Worm (Caenorhabditis elegans) whole organism, midembryonic: ENCODE results near the gene far-1.

Experiments
- T22C8.4 ChIP-seq: fragments of 200-800 bp; sonication (Bioruptor generic); IDR thresholded peaks from 2 replicates; pipeline ENCODE4 v1.3.6; 2022; ENCODE audit warnings: missing genetic modification characterization, missing compliant biosample characterization
- cog-1 ChIP-seq: sonication (generic microtip); optimal IDR thresholded peaks from 2 replicates; lab custom pipeline; 2016; ENCODE audit warnings: missing genetic modification characterization, missing compliant biosample characterization
- flt-1 ChIP-seq: fragments of 200-800 bp; sonication (Bioruptor generic); IDR thresholded peaks from 2 replicates; pipeline ENCODE4 v1.3.6; 2022; ENCODE audit warnings: missing genetic modification characterization, missing compliant biosample characterization
- klf-2 ChIP-seq: fragments of 200-800 bp; sonication (Bioruptor generic); conservative IDR thresholded peaks from 2 replicates; pipeline ENCODE4 v1.3.6; 2022; ENCODE audit warnings: missing genetic modification reagents, missing genetic modification characterization, missing compliant biosample characterization
- med-1 ChIP-seq: sonication (generic microtip); optimal IDR thresholded peaks from 2 replicates; lab custom pipeline; 2017; ENCODE audit warnings: missing genetic modification characterization, mild to moderate bottlenecking, missing compliant biosample characterization, antibody characterized with exemption, missing genetic modification reagents; ENCODE audit not compliant: insufficient read depth
- ref-1 ChIP-seq: fragments of 200-800 bp; sonication (Bioruptor generic); conservative IDR thresholded peaks from 2 replicates; pipeline ENCODE4 v1.3.6; 2022; ENCODE audit warnings: missing genetic modification reagents, missing genetic modification characterization, missing compliant biosample characterization
- tab-1 ChIP-seq: fragments of 200-800 bp; sonication (Bioruptor generic); IDR thresholded peaks from 2 replicates; pipeline ENCODE4 v1.3.6; 2022; ENCODE audit warnings: missing genetic modification characterization, missing compliant biosample characterization
- ztf-23 ChIP-seq: fragments of 200-800 bp; sonication (Bioruptor generic); IDR thresholded peaks from 2 replicates; pipeline ENCODE4 v1.3.6; 2022; ENCODE audit warnings: missing genetic modification reagents, missing genetic modification characterization, missing compliant biosample characterization
- ztf-29 ChIP-seq: fragments of 200-800 bp; sonication (Bioruptor generic); IDR thresholded peaks from 2 replicates; pipeline ENCODE4 v1.3.6; 2022; ENCODE audit warnings: missing genetic modification reagents, missing genetic modification characterization, missing compliant biosample characterization

far-1 gene

DNA sequence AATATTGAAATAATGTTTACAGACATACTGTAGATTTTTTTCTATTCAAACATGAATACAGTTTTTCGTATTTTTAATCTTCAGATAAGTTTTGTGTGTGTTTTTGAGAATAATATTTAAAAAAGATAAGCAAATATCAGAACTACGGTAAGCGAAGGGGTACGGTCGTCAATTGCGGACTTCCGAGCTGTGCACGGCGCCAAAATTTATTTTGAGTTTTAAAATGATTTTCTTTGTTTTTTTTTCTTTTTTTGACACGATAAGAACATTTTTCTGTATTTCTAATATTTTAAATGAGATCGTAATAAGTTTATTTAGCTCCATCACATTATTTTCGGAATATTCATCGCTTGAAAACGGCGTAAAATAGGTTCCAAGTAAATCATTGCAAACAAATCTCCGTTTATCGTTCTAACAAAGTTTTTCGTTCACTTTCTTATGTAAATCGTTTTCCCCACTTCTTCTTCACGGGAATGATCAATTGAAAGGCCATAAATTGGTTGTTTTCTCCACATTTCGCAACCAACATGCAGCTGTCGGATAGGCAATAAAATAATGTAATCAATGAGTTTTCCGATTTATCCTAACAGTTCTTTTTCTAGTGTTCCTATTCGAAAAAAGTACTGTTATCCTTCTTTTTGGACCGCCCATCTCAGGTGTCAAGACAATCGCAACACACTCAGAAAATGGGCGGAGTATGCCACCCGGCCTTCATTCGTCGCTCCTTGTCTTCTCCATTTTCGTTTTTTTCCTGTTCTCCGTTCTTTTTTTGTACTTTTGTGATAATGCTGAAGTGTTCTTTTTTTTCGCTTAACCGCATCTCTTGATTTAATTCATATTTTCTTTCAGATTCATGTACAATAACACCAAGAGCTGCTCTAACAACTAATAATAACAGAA lies 10.7 kb upstream of the far-1 start, which contains the start of gene glp-1:
Gene glp-1 (plus strand): TSS at position 850 of the 900 bp plus-strand sequence.
- TF ChIP-seq T22C8.4 (GFP tag; lab: Robert Waterston, UW): no peak

DNA sequence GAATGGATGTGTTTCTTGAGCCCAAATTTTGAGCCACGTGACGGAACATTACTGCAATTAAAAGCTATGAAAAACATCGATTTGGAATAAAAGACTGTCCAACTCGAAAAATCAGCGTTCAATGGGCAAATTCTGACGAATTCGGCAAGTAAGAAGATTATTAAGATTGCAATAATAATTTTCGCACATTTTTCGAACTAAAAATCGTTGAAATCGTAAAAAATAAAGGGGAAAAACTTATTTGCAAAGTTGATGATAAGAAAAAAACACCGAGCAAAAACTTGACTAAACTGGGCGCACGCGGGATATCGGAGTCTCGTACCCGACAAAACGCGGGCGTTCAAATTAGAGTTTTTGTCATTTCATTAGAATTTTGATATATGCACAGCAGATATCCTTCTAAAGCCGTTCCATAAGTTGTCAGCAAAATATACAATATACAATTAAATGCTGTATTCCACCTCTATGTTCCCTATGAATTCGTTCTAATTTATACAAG lies 8.4 kb upstream of the far-1 start, which contains the start of the genes mccc-2 and mrpl-44:
Gene mccc-2 (minus strand): TSS at position 51 of the 499 bp plus-strand sequence.
Gene mrpl-44 (minus strand): TSS at position 51 of the 499 bp plus-strand sequence.
- no peak for TF ChIP-seq ztf-29 (GFP tag; lab: Robert Waterston, UW)
- TF ChIP-seq cog-1 (tag; lab: Kevin White, UChicago): no peak
- TF ChIP-seq tab-1: no peak
- no peak for TF ChIP-seq med-1 (GFP tag; lab: Kevin White, UChicago)
- no peak for TF ChIP-seq ref-1 (GFP tag; lab: Robert Waterston, UW)
- no peak for TF ChIP-seq T22C8.4 (GFP tag; lab: Robert Waterston, UW)
- TF ChIP-seq flt-1 (GFP tag; lab: Robert Waterston, UW): no peak
- no peak for TF ChIP-seq klf-2
- TF ChIP-seq ztf-23 (GFP tag; lab: Robert Waterston, UW): no peak

DNA sequence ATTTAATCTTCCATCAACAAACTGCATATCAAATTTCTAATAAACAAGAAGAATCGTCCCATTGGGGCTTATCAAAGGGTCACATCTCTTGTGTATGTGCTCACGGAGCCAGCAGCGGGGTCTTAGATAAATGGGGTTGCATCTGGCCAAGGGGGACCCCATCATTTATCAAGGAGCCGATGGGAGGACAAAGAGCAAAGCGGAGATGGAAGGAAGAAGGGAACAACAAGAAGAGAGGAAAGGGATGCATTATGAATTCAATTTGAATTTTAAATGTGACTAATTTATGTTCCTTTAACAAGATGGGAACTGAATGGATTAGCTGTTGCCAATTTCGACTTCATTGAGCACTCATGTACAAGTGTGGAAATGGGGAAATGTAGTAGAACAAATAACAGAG lies 3.4 kb upstream of the far-1 start:
- TF ChIP-seq cog-1 (tag; lab: Kevin White, UChicago): no peak
- no peak for TF ChIP-seq T22C8.4 (GFP tag; lab: Robert Waterston, UW)
- 0 out of 2 replicates have a peak, but pooled peaks have one; percentile 33 for TF ChIP-seq ztf-23 (GFP tag; lab: Robert Waterston, UW)
- no peak for TF ChIP-seq ref-1 (GFP tag; lab: Robert Waterston, UW)
- TF ChIP-seq med-1 (GFP tag; lab: Kevin White, UChicago): no peak
- TF ChIP-seq ztf-29 (GFP tag; lab: Robert Waterston, UW): no peak
- no peak for TF ChIP-seq tab-1
- TF ChIP-seq klf-2: no peak

DNA sequence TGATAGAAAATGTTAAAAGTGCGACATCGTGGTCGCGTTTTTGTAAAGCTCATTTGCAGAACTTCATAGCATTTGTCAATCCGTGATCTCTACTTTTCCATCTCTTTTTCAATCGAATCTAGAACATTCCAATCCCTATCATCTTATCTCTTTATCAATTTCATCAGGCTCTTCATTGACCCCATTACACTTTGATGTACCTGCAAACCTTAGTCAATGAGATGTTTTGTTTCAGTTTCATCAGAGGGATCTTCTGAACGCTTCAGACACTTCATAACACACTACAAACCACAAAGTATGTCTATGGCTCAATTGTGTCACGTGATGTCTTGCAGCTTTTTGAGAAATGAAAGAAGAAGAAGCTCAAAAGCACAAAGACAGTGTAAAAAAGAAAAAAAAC lies 2.1 kb upstream of the far-1 start:
- TF ChIP-seq ref-1 (GFP tag; lab: Robert Waterston, UW) (no peak), tab-1 (no peak), T22C8.4 (GFP tag; lab: Robert Waterston, UW) (no peak), ztf-29 (GFP tag; lab: Robert Waterston, UW) (no peak), flt-1 (GFP tag; lab: Robert Waterston, UW) (no peak), cog-1 (tag; lab: Kevin White, UChicago) (no peak), ztf-23 (GFP tag; lab: Robert Waterston, UW) (no peak), klf-2 (no peak), med-1 (GFP tag; lab: Kevin White, UChicago) (no peak)

DNA sequence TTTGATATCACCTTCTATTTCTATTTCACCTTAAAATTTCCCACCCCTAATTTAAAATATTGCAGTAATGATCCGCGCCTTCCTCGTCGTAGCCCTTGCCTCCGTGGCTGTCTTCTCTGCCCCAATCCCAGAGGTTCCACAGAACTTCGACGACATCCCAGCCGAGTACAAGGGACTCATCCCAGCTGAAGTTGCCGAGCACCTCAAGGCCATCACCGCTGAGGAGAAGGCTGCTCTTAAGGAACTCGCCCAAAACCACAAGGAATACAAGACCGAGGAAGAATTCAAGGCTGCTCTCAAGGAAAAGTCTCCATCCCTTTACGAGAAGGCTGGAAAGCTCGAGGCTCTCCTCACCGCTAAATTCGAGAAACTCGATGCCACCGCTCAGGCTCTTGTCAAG lies 784 bp upstream of the far-1 start, which contains the start of gene far-2:
Gene far-2 (plus strand): TSS at position 66 of the 400 bp plus-strand sequence.
- TF ChIP-seq klf-2: no peak
- TF ChIP-seq med-1 (GFP tag; lab: Kevin White, UChicago): no peak
- TF ChIP-seq flt-1 (GFP tag; lab: Robert Waterston, UW): no peak
- TF ChIP-seq T22C8.4 (GFP tag; lab: Robert Waterston, UW): no peak
- TF ChIP-seq tab-1: no peak
- TF ChIP-seq cog-1 (tag; lab: Kevin White, UChicago): no peak
- no peak for TF ChIP-seq ztf-23 (GFP tag; lab: Robert Waterston, UW)
- TF ChIP-seq ref-1 (GFP tag; lab: Robert Waterston, UW): no peak
- TF ChIP-seq ztf-29 (GFP tag; lab: Robert Waterston, UW): no peak

DNA sequence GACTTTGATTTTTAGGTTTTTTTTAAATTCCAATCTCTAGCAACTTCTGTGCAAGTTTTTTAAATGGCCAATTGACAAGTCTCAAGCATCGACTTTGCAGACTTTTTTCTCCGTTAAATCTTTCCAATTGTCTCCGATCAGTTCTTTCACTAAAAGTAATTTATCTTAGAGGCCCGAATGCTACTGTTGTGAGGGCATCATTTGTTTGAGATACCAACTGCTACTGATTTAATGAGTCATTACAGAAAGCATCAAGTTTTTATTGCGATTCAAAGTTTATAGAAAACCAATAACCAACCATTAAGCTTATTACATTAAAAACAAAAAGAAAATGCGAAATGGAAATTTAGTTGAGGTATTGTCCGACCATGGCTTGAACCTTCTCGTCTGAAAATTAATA lies 852 bp downstream of the far-1 start:
- no peak for TF ChIP-seq ztf-29 (GFP tag; lab: Robert Waterston, UW)

DNA sequence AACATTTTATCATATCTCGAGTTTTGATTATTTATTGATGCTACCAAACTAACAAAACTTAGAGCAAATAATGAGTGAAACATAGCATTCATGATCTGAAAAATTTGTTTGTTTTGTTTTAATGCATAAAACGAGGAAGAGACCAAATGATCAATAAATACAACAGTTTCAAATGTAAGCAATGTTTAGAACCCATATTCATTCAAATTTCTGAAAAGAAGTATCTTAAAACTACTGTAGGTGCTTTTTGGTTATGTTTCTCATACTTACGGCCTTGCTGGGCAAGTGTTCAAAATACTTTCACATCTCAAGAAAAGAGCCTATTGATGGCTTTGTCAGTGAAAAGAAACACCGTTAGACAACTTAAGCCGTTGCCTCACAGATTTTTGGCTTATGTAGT lies 3.3 kb downstream of the far-1 start, which contains the start of gene F02A9.1:
Gene F02A9.1 (minus strand): TSS at position 101 of the 400 bp plus-strand sequence.
- TF ChIP-seq ztf-23 (GFP tag; lab: Robert Waterston, UW): no peak
- no peak for TF ChIP-seq T22C8.4 (GFP tag; lab: Robert Waterston, UW)
- TF ChIP-seq klf-2: no peak
- TF ChIP-seq flt-1 (GFP tag; lab: Robert Waterston, UW): no peak
- TF ChIP-seq ref-1 (GFP tag; lab: Robert Waterston, UW): no peak
- TF ChIP-seq tab-1: no peak
- no peak for TF ChIP-seq med-1 (GFP tag; lab: Kevin White, UChicago)
- TF ChIP-seq cog-1 (tag; lab: Kevin White, UChicago): no peak
- no peak for TF ChIP-seq ztf-29 (GFP tag; lab: Robert Waterston, UW)

DNA sequence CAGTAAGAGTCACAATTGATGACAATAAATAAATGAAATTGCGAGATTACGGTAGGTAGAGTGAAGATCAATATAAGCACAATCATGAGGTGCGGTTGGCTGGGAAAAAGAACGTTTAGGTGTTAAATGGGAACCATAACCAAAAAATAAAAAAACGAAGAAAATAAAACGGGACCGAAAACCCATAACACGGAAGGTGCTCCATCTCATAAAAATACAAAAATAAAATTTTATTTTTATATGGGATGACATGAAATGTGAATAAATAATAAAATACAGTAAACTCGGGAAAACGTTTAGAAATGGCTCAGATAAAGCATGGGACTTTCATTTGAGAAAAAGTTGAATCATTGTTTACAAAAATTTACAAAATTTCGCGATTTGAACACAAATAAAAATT lies 5.4 kb downstream of the far-1 start, which contains the start of gene F02A9.7:
Gene F02A9.7 (minus strand): TSS at position 101 of the 400 bp plus-strand sequence.
- TF ChIP-seq klf-2 (no peak), cog-1 (tag; lab: Kevin White, UChicago) (no peak), flt-1 (GFP tag; lab: Robert Waterston, UW) (no peak), ref-1 (GFP tag; lab: Robert Waterston, UW) (no peak), ztf-23 (GFP tag; lab: Robert Waterston, UW) (no peak), ztf-29 (GFP tag; lab: Robert Waterston, UW) (no peak), med-1 (GFP tag; lab: Kevin White, UChicago) (no peak), tab-1 (no peak), T22C8.4 (GFP tag; lab: Robert Waterston, UW) (no peak)

DNA sequence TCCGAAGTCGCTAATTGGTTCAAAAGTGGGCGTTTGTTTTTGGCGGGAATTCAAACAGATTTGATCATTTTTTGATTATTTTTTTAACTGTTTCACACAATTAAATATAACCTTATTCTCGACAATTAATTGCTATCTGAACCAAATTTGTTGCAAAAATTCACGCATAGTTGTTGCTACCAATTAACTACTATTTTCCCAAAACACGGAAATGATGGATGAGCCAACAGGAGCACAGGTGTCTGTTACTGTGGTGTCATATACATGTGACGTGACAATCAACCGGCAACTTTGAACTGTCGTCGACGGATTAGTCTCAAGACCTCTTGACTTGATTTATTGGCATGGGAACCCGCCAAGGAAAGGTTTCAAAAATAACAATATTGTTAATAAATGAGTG lies 8.3 kb downstream of the far-1 start:
- TF ChIP-seq T22C8.4 (GFP tag; lab: Robert Waterston, UW): no peak
- TF ChIP-seq ref-1 (GFP tag; lab: Robert Waterston, UW): no peak
- TF ChIP-seq flt-1 (GFP tag; lab: Robert Waterston, UW): no peak
- TF ChIP-seq ztf-23 (GFP tag; lab: Robert Waterston, UW): no peak
- no peak for TF ChIP-seq tab-1
- TF ChIP-seq med-1 (GFP tag; lab: Kevin White, UChicago): no peak
- TF ChIP-seq ztf-29 (GFP tag; lab: Robert Waterston, UW): no peak
- no peak for TF ChIP-seq cog-1 (tag; lab: Kevin White, UChicago)
- TF ChIP-seq klf-2: no peak
